Worm (Caenorhabditis elegans): ENCODE measurements around the gene ZC443.1.

ZC443.1 gene

DNA sequence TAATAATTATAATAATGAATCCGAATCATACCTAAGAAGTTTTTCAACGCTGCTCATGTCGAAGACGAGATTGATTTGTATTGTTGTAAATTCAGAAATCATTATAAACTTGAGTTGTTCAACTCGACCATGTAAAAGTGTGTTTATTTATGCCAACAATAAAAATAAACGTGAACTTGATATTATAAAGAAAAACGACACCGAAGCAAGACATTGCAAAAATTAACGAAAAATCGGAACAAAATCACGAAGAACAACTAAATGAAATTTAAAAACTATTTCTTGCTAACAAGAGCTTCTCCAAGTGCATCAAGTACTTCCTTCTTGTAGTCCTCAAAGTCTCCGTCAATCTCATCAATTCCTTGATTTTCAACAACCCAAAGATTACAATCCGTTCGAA, 49.0 kb downstream of the ZC443.1 start, which contains the start of gene F18E2.15:
Gene F18E2.15, minus strand, starts transcription at position 101 of the 400 bp plus-strand sequence.
- no peak for TF ChIP-seq fkh-8 (tag; optimal IDR thresholded peaks at IDR 0.05)
- no peak for TF ChIP-seq zip-4 (GFP tag; optimal IDR thresholded peaks at IDR 0.05)
- no peak for TF ChIP-seq zag-1 (tag; optimal IDR thresholded peaks at IDR 0.05)
- no peak for TF ChIP-seq lin-35 (GFP tag; optimal IDR thresholded peaks at IDR 0.05)
- TF ChIP-seq irx-1 (tag; optimal IDR thresholded peaks at IDR 0.05), result no peak
- TF ChIP-seq fkh-4 (tag; optimal IDR thresholded peaks at IDR 0.05; ENCODE audit: borderline replicate concordance), result no peak

DNA sequence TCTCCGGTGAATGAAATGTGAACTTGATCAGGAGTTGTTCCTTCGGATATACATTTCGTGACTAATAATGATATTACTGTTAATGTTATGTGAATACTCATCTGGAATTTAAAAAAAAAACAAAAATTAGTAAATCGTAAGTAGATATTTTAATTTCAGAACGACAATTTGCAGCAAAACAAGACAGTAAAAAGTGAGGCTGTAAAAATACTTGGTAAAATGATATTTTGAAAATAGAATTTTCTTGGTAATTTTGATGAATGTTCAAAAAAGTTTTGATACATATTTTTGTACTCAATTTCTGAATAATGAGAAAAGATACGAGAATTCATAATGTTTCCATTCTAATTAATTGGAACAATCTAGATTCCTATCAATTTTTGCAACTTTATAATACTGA, 50.2 kb downstream of the ZC443.1 start, which contains the start of gene papl-1:
Gene papl-1, minus strand, starts transcription at position 101 of the 400 bp plus-strand sequence.
- TF ChIP-seq Y116A8C.19 (tag; optimal IDR thresholded peaks at IDR 0.05; ENCODE audit: borderline replicate concordance) (no peak), jun-1 (tag; optimal IDR thresholded peaks at IDR 0.05) (no peak), ceh-8 (GFP tag; optimal IDR thresholded peaks at IDR 0.05) (no peak), unc-86 (tag; optimal IDR thresholded peaks at IDR 0.05) (no peak), lir-3 (tag; optimal IDR thresholded peaks at IDR 0.05; ENCODE audit: poor library complexity) (no peak), skn-1 (tag; optimal IDR thresholded peaks at IDR 0.05) (no peak)
